Worm (Caenorhabditis elegans) whole organism, L1 larva: ENCODE data around the gene str-190.
"Not testable (repeated sequence)": the region's sequence is repeated elsewhere in the genome, so short reads cannot be mapped to it uniquely, and the experiment has no call there.

Experiments used
- C16A3.4 ChIP-seq: fragments of 150-350 bp; optimal IDR thresholded peaks from 2 replicates; lab custom pipeline; 2014; ENCODE audit warnings: missing biosample characterization, missing genetic modification characterization
- C34B4.2 ChIP-seq: sonication (generic microtip); optimal IDR thresholded peaks from 2 replicates; lab custom pipeline; 2017; ENCODE audit warnings: mild to moderate bottlenecking, missing genetic modification characterization, missing compliant biosample characterization
- blmp-1 ChIP-seq: fragments of 150-350 bp; optimal IDR thresholded peaks from 2 replicates; lab custom pipeline; 2014; ENCODE audit warnings: missing biosample characterization, missing genetic modification characterization
- ceh-63 ChIP-seq: fragments of 200-800 bp; sonication (Bioruptor generic); optimal IDR thresholded peaks from 2 replicates; lab custom pipeline; 2018; ENCODE audit warnings: mild to moderate bottlenecking, missing genetic modification characterization, missing compliant biosample characterization
- ceh-8 ChIP-seq: fragments of 200-800 bp; sonication (Bioruptor generic); optimal IDR thresholded peaks from 2 replicates; lab custom pipeline; 2018; ENCODE audit warnings: mild to moderate bottlenecking, missing genetic modification characterization, moderate library complexity, missing compliant biosample characterization
- ceh-82 ChIP-seq, 3 experiments: fragments of 150-350 bp in 1 of 3; sonication (generic microtip) in 2 of 3; optimal IDR thresholded peaks; 2 replicates each; lab custom pipeline; 2014 to 2017; ENCODE audit warnings: missing biosample characterization in 3 of 3, missing genetic modification characterization in 3 of 3
- ceh-88 ChIP-seq: fragments of 200-800 bp; sonication (Bioruptor generic); IDR thresholded peaks from 2 replicates; pipeline ENCODE4 v1.3.6; 2022; ENCODE audit warnings: missing genetic modification characterization, missing compliant biosample characterization
- ceh-90 ChIP-seq: sonication (generic microtip); optimal IDR thresholded peaks from 2 replicates; lab custom pipeline; 2016; ENCODE audit warnings: missing genetic modification characterization, missing compliant biosample characterization
- efl-1 ChIP-seq, 4 experiments: fragments of 150-350 bp; optimal IDR thresholded peaks in 3 of 4; peaks in 1 of 4; 1 replicate in 1 of 4; 2 replicates in 3 of 4; lab custom pipeline; 2014; ENCODE audit warnings: missing biosample characterization in 2 of 4, missing genetic modification characterization in 2 of 4, missing genetic modification reagents in 2 of 4
- efl-3 ChIP-seq: fragments of 200-800 bp; sonication (Bioruptor generic); optimal IDR thresholded peaks from 2 replicates; lab custom pipeline; 2018; ENCODE audit warnings: mild to moderate bottlenecking, missing genetic modification characterization, missing compliant biosample characterization
- egl-27 ChIP-seq, 2 experiments: fragments of 150-350 bp in 1 of 2; sonication (generic microtip); optimal IDR thresholded peaks; 3 replicates each; lab custom pipeline; 2017 to 2018; ENCODE audit warnings: missing biosample characterization in 2 of 2, missing genetic modification characterization in 2 of 2, missing genetic modification reagents in 2 of 2
- ets-5 ChIP-seq: fragments of 200-800 bp; sonication (Bioruptor generic); IDR thresholded peaks from 2 replicates; pipeline ENCODE4 v1.3.6; 2022; ENCODE audit warnings: missing genetic modification characterization, missing compliant biosample characterization
- fkh-10 ChIP-seq: sonication (generic microtip); optimal IDR thresholded peaks from 2 replicates; lab custom pipeline; 2017; ENCODE audit warnings: missing biosample characterization, missing genetic modification reagents, missing genetic modification characterization
- fkh-4 ChIP-seq: sonication (generic microtip); optimal IDR thresholded peaks from 2 replicates; lab custom pipeline; 2016; ENCODE audit warnings: missing compliant biosample characterization, missing genetic modification characterization, borderline replicate concordance
- fos-1 ChIP-seq: fragments of 150-350 bp; optimal IDR thresholded peaks from 2 replicates; lab custom pipeline; 2014; ENCODE audit warnings: missing biosample characterization, missing genetic modification characterization
- grh-1 ChIP-seq: fragments of 200-800 bp; sonication (Bioruptor generic); IDR thresholded peaks from 2 replicates; pipeline ENCODE4 v1.3.6; 2022; ENCODE audit warnings: missing genetic modification reagents, missing genetic modification characterization, missing compliant biosample characterization
- hpl-2 ChIP-seq: fragments of 150-350 bp; optimal IDR thresholded peaks from 2 replicates; lab custom pipeline; 2014; ENCODE audit warnings: missing biosample characterization, missing genetic modification reagents, missing genetic modification characterization
- isw-1 ChIP-seq: fragments of 200-800 bp; sonication (Bioruptor generic); IDR thresholded peaks from 2 replicates; pipeline ENCODE4 v1.3.6; 2022; ENCODE audit warnings: missing genetic modification characterization, missing compliant biosample characterization
- lin-15B ChIP-seq: fragments of 150-350 bp; sonication (generic microtip); optimal IDR thresholded peaks from 3 replicates; lab custom pipeline; 2014; ENCODE audit warnings: missing biosample characterization, missing genetic modification characterization
- mab-9 ChIP-seq: fragments of 200-800 bp; sonication (Bioruptor generic); IDR thresholded peaks from 2 replicates; pipeline ENCODE4 v1.3.6; 2022; ENCODE audit warnings: missing genetic modification reagents, missing genetic modification characterization, missing compliant biosample characterization
- nhr-11 ChIP-seq: fragments of 150-350 bp; optimal IDR thresholded peaks from 2 replicates; lab custom pipeline; 2014; ENCODE audit warnings: missing biosample characterization, missing genetic modification characterization
- nhr-12 ChIP-seq: sonication (generic microtip); optimal IDR thresholded peaks from 2 replicates; lab custom pipeline; 2017; ENCODE audit warnings: missing biosample characterization, missing genetic modification characterization
- nhr-20 ChIP-seq: sonication (generic microtip); optimal IDR thresholded peaks from 2 replicates; lab custom pipeline; 2016; ENCODE audit warnings: mild to moderate bottlenecking, missing genetic modification characterization, missing compliant biosample characterization
- nhr-28 ChIP-seq: fragments of 150-350 bp; optimal IDR thresholded peaks from 2 replicates; lab custom pipeline; 2014; ENCODE audit warnings: missing biosample characterization, missing genetic modification characterization
- nhr-47 ChIP-seq: sonication (generic microtip); optimal IDR thresholded peaks from 2 replicates; lab custom pipeline; 2016; ENCODE audit warnings: mild to moderate bottlenecking, missing genetic modification characterization, moderate library complexity, missing compliant biosample characterization
- nhr-85 ChIP-seq: sonication (generic microtip); peaks from one replicate; lab custom pipeline; 2016; ENCODE audit warnings: missing genetic modification characterization, inconsistent platforms, missing compliant biosample characterization
- snu-23 ChIP-seq: sonication (generic microtip); optimal IDR thresholded peaks from 2 replicates; lab custom pipeline; 2016; ENCODE audit warnings: missing genetic modification characterization, missing compliant biosample characterization
- sup-37 ChIP-seq: fragments of 200-800 bp; sonication (Bioruptor generic); optimal IDR thresholded peaks from 2 replicates; lab custom pipeline; 2018; ENCODE audit warnings: mild to moderate bottlenecking, missing genetic modification characterization, missing compliant biosample characterization
- swsn-7 ChIP-seq: sonication (generic microtip); optimal IDR thresholded peaks from 2 replicates; lab custom pipeline; 2016; ENCODE audit warnings: missing genetic modification characterization, missing compliant biosample characterization
- unc-86 ChIP-seq: sonication (generic microtip); optimal IDR thresholded peaks from 2 replicates; lab custom pipeline; 2016; ENCODE audit warnings: missing genetic modification characterization, missing compliant biosample characterization
- unc-98 ChIP-seq: fragments of 200-800 bp; sonication (Bioruptor generic); IDR thresholded peaks from 2 replicates; pipeline ENCODE4 v1.3.6; 2022; ENCODE audit warnings: missing genetic modification characterization, missing compliant biosample characterization
- vab-15 ChIP-seq: sonication (generic microtip); optimal IDR thresholded peaks from 2 replicates; lab custom pipeline; 2017; ENCODE audit warnings: missing genotype, mild to moderate bottlenecking, missing genetic modification characterization, missing compliant biosample characterization
- xbp-1 ChIP-seq: sonication (generic microtip); optimal IDR thresholded peaks from 2 replicates; lab custom pipeline; 2016; ENCODE audit warnings: missing genetic modification characterization, missing compliant biosample characterization

str-190 gene

ce11 chrV:7454236-7454635, 24.1 kb downstream of the str-190 start, which contains the start of gene try-8:
try-8 (minus strand) TSS chrV:7454336.
- TF ChIP-seq vab-15 (no peak), fos-1 (tag; lab: Kevin White, UChicago) (no peak), ceh-63 (GFP tag; lab: Kevin White, UChicago) (no peak), C34B4.2 (no peak), nhr-12 (tag; lab: Kevin White, UChicago) (no peak), nhr-11 (tag; lab: Kevin White, UChicago) (no peak), nhr-47 (no peak), hpl-2 (GFP tag; lab: Kevin White, UChicago) (no peak), ceh-8 (GFP tag; lab: Kevin White, UChicago) (no peak), grh-1 (GFP tag; lab: Robert Waterston, UW) (no peak), C16A3.4 (no peak), unc-86 (tag; lab: Kevin White, UChicago) (no peak), fkh-4 (tag; lab: Kevin White, UChicago) (no peak), ceh-90 (no peak), efl-1 (optimal IDR thresholded peaks at IDR 0.05; lab: Kevin White, UChicago) (no peak), efl-1 (GFP tag; optimal IDR thresholded peaks at IDR 0.05 in 1 of 2; lab: Kevin White, UChicago) (no peak), swsn-7 (tag; lab: Kevin White, UChicago) (no peak), egl-27 (tag; optimal IDR thresholded peaks at IDR 0.05; lab: Kevin White, UChicago) (no peak), nhr-28 (tag; lab: Kevin White, UChicago) (no peak), nhr-85 (tag; lab: Kevin White, UChicago) (no peak)

- TF ChIP-seq nhr-28 (tag; lab: Kevin White, UChicago) (no peak), efl-1 (optimal IDR thresholded peaks at IDR 0.05; lab: Kevin White, UChicago) (no peak), efl-1 (GFP tag; optimal IDR thresholded peaks at IDR 0.05 in 1 of 2; lab: Kevin White, UChicago) (peak in 1 of 2 experiments; percentile 24), isw-1 (GFP tag; lab: Robert Waterston, UW) (no peak)
Observed at ce11 chrV:7451421-7451820, 26.9 kb downstream of the str-190 start, which contains the start of gene try-11. try-11 (plus strand) TSS chrV:7451721.

- TF ChIP-seq nhr-20 (no peak), lin-15B (tag; lab: Kevin White, UChicago) (no peak), sup-37 (GFP tag; lab: Kevin White, UChicago) (no peak), unc-98 (GFP tag; lab: Robert Waterston, UW) (no peak), efl-1 (optimal IDR thresholded peaks at IDR 0.05; lab: Kevin White, UChicago) (no peak), efl-1 (GFP tag; optimal IDR thresholded peaks at IDR 0.05 in 1 of 2; lab: Kevin White, UChicago) (peak in 1 of 2 experiments; percentile 58), xbp-1 (no peak), ceh-88 (GFP tag; lab: Robert Waterston, UW) (no peak), fkh-10 (GFP tag; lab: Kevin White, UChicago) (no peak)
- TF ChIP-seq, all 84 proteins: peak for 1
Observed at ce11 chrV:7449303-7449827, 28.9 kb downstream of the str-190 start, which contains the start of gene try-12. try-12 (plus strand) TSS chrV:7449353.

ce11 chrV:7446965-7447364, 31.3 kb downstream of the str-190 start, which contains the start of gene F25E5.5:
F25E5.5 (plus strand) TSS chrV:7447265.
- TF ChIP-seq efl-3 (GFP tag; lab: Kevin White, UChicago) (no peak), blmp-1 (tag; lab: Kevin White, UChicago) (peak; percentile 17)

ce11 chrV:7444331-7444730, 34.0 kb downstream of the str-190 start, which contains the start of gene nhr-141:
nhr-141 (plus strand) TSS chrV:7444661.
- TF ChIP-seq snu-23 (GFP tag; lab: Kevin White, UChicago); ceh-82 (tag; optimal IDR thresholded peaks at IDR 0.05; lab: Kevin White, UChicago); egl-27 (tag; optimal IDR thresholded peaks at IDR 0.05; lab: Kevin White, UChicago): not testable (repeated sequence)

- TF ChIP-seq mab-9 (GFP tag; lab: Robert Waterston, UW) (peak; percentile 75), unc-98 (GFP tag; lab: Robert Waterston, UW) (peak; percentile 53; the same call in 1 of the 2 replicates), ets-5 (GFP tag; lab: Robert Waterston, UW) (0 out of 2 replicates have a peak, but pooled peaks have one; percentile 52)
- TF ChIP-seq, all 84 proteins: peak for 3; not testable (repeated sequence) for 81
Observed at ce11 chrV:7443480-7443879, 34.8 kb downstream of the str-190 start.
